Worm (Caenorhabditis elegans) whole organism, L4 larva: Measurements from ENCODE around the gene nas-19.

Experiments used
- F10B5.3 ChIP-seq: sonication (generic microtip); optimal IDR thresholded peaks from 2 replicates; lab custom pipeline; 2016; ENCODE audit warnings: mild to moderate bottlenecking, missing genetic modification characterization, missing compliant biosample characterization
- F37D6.2 ChIP-seq: sonication (generic microtip); optimal IDR thresholded peaks from 2 replicates; lab custom pipeline; 2016; ENCODE audit warnings: mild to moderate bottlenecking, missing genetic modification characterization, missing compliant biosample characterization
- R02D3.7 ChIP-seq: fragments of 150-350 bp; sonication (generic microtip); optimal IDR thresholded peaks from 3 replicates; lab custom pipeline; 2014; ENCODE audit warnings: missing biosample characterization, missing genetic modification characterization
- T26A8.4 ChIP-seq: fragments of 200-800 bp; sonication (Bioruptor generic); IDR thresholded peaks from 2 replicates; pipeline ENCODE4 v1.3.6; 2022; ENCODE audit warnings: missing genetic modification characterization, missing compliant biosample characterization
- ZK337.2 ChIP-seq: fragments of 200-800 bp; sonication (Bioruptor generic); IDR thresholded peaks from 2 replicates; pipeline ENCODE4 v1.3.6; 2022; ENCODE audit warnings: missing genetic modification reagents, missing genetic modification characterization, missing compliant biosample characterization
- aha-1 ChIP-seq: fragments of 150-350 bp; peaks from one replicate; lab custom pipeline; 2014; ENCODE audit warnings: missing biosample characterization, missing genetic modification characterization
- aly-2 ChIP-seq: sonication (generic microtip); optimal IDR thresholded peaks from 2 replicates; lab custom pipeline; 2018; ENCODE audit warnings: missing biosample characterization, missing genetic modification characterization
- ceh-44 ChIP-seq: fragments of 200-800 bp; sonication (Bioruptor generic); IDR thresholded peaks from 2 replicates; pipeline ENCODE4 v1.3.6; 2022; ENCODE audit warnings: missing genetic modification reagents, missing genetic modification characterization, missing compliant biosample characterization
- ces-1 ChIP-seq: fragments of 150-350 bp; sonication (generic microtip); optimal IDR thresholded peaks from 4 replicates; lab custom pipeline; 2014; ENCODE audit warnings: missing biosample characterization, missing genetic modification reagents, missing genetic modification characterization
- dmd-6 ChIP-seq: fragments of 200-800 bp; sonication (Bioruptor generic); IDR thresholded peaks from 2 replicates; pipeline ENCODE4 v1.3.6; 2022; ENCODE audit warnings: missing genetic modification reagents, missing genetic modification characterization, missing compliant biosample characterization
- dve-1 ChIP-seq: sonication (generic microtip); optimal IDR thresholded peaks from 2 replicates; lab custom pipeline; 2017; ENCODE audit warnings: antibody characterized with exemption, mild to moderate bottlenecking, missing genetic modification characterization, missing compliant biosample characterization; ENCODE audit not compliant: insufficient read depth
- fkh-10 ChIP-seq: fragments of 150-350 bp; optimal IDR thresholded peaks from 2 replicates; lab custom pipeline; 2014; ENCODE audit warnings: missing biosample characterization, missing genetic modification reagents, missing genetic modification characterization
- hif-1 ChIP-seq, 2 experiments: sonication (generic microtip); optimal IDR thresholded peaks; 2 replicates each; lab custom pipeline; 2016 to 2017; ENCODE audit warnings: missing compliant biosample characterization in 2 of 2, missing genetic modification characterization in 2 of 2, missing genetic modification reagents in 2 of 2, missing genotype in 2 of 2, mild to moderate bottlenecking in 1 of 2
- hlh-30 ChIP-seq: sonication (generic microtip); optimal IDR thresholded peaks from 2 replicates; lab custom pipeline; 2017; ENCODE audit warnings: antibody characterized with exemption, mild to moderate bottlenecking, missing genetic modification characterization, missing compliant biosample characterization; ENCODE audit not compliant: insufficient read depth
- jun-1 ChIP-seq: fragments of 150-350 bp; optimal IDR thresholded peaks from 2 replicates; lab custom pipeline; 2014; ENCODE audit warnings: missing biosample characterization, missing genetic modification reagents, missing genetic modification characterization
- lin-1 ChIP-seq: fragments of 200-800 bp; sonication (Bioruptor generic); IDR thresholded peaks from 2 replicates; pipeline ENCODE4 v1.3.6; 2022; ENCODE audit warnings: missing genetic modification reagents, missing genetic modification characterization, missing compliant biosample characterization
- lin-39 ChIP-seq: fragments of 150-350 bp; optimal IDR thresholded peaks from 2 replicates; lab custom pipeline; 2014; ENCODE audit warnings: missing biosample characterization, missing genetic modification reagents, missing genetic modification characterization
- lsy-2 ChIP-seq, 2 experiments: fragments of 150-350 bp in 1 of 2; sonication (generic microtip) in 1 of 2; optimal IDR thresholded peaks; 2 replicates each; lab custom pipeline; 2014 to 2017; ENCODE audit warnings: missing biosample characterization in 2 of 2, missing genetic modification characterization in 2 of 2
- madf-9 ChIP-seq: fragments of 200-800 bp; sonication (Bioruptor generic); conservative IDR thresholded peaks from 2 replicates; pipeline ENCODE4 v1.3.6; 2022; ENCODE audit warnings: missing genetic modification reagents, missing genetic modification characterization, missing compliant biosample characterization
- mdl-1 ChIP-seq, 2 experiments: fragments of 150-350 bp in 1 of 2; sonication (generic microtip) in 1 of 2; optimal IDR thresholded peaks; 2 replicates each; lab custom pipeline; 2014 to 2017; ENCODE audit warnings: missing biosample characterization in 2 of 2, missing genetic modification characterization in 2 of 2
- mep-1 ChIP-seq: fragments of 150-350 bp; sonication (generic microtip); optimal IDR thresholded peaks from 3 replicates; lab custom pipeline; 2014; ENCODE audit warnings: missing biosample characterization, missing genetic modification characterization
- mes-2 ChIP-seq: sonication (generic microtip); optimal IDR thresholded peaks from 2 replicates; lab custom pipeline; 2016; ENCODE audit warnings: missing genotype, mild to moderate bottlenecking, missing genetic modification characterization, missing compliant biosample characterization; ENCODE audit not compliant: poor library complexity, severe bottlenecking
- mxl-3 ChIP-seq: fragments of 200-800 bp; sonication (Bioruptor generic); optimal IDR thresholded peaks from 2 replicates; lab custom pipeline; 2018; ENCODE audit warnings: mild to moderate bottlenecking, missing genetic modification characterization, missing compliant biosample characterization
- nhr-11 ChIP-seq: fragments of 150-350 bp; optimal IDR thresholded peaks from 2 replicates; lab custom pipeline; 2014; ENCODE audit warnings: missing biosample characterization, missing genetic modification characterization
- nhr-48 ChIP-seq: sonication (generic microtip); optimal IDR thresholded peaks from 2 replicates; lab custom pipeline; 2016; ENCODE audit warnings: mild to moderate bottlenecking, missing genetic modification characterization, missing compliant biosample characterization
- nhr-76 ChIP-seq: fragments of 150-350 bp; optimal IDR thresholded peaks from 2 replicates; lab custom pipeline; 2014; ENCODE audit warnings: missing biosample characterization, missing genetic modification characterization
- rbr-2 ChIP-seq: sonication (generic microtip); optimal IDR thresholded peaks from 2 replicates; lab custom pipeline; 2016; ENCODE audit warnings: missing genotype, missing genetic modification characterization, missing compliant biosample characterization
- saeg-2 ChIP-seq: fragments of 200-800 bp; sonication (Bioruptor generic); IDR thresholded peaks from 2 replicates; pipeline ENCODE4 v1.3.6; 2022; ENCODE audit warnings: missing genetic modification reagents, missing genetic modification characterization, missing compliant biosample characterization
- set-16 ChIP-seq: fragments of 200-800 bp; sonication (Bioruptor generic); IDR thresholded peaks from 2 replicates; pipeline ENCODE4 v1.3.6; 2022; ENCODE audit warnings: missing genetic modification reagents, missing genetic modification characterization, missing compliant biosample characterization
- skn-1 ChIP-seq: fragments of 150-350 bp; optimal IDR thresholded peaks from 2 replicates; lab custom pipeline; 2014; ENCODE audit warnings: missing biosample characterization, missing genetic modification characterization
- unc-130 ChIP-seq: sonication (generic microtip); optimal IDR thresholded peaks from 2 replicates; lab custom pipeline; 2016; ENCODE audit warnings: missing genetic modification reagents, missing genetic modification characterization, missing compliant biosample characterization
- unc-62 ChIP-seq, 3 experiments: fragments of 150-350 bp in 1 of 3; sonication (generic microtip); optimal IDR thresholded peaks in 2 of 3; peaks in 1 of 3; 1 replicate in 1 of 3; 2 replicates in 2 of 3; lab custom pipeline; 2014 to 2017; ENCODE audit warnings: missing biosample characterization in 3 of 3, missing genetic modification characterization in 3 of 3, missing genetic modification reagents in 3 of 3, missing genotype in 1 of 3
- vab-7 ChIP-seq: fragments of 200-800 bp; sonication (Bioruptor generic); IDR thresholded peaks from 2 replicates; pipeline ENCODE4 v1.3.6; 2022; ENCODE audit warnings: missing genetic modification reagents, missing genetic modification characterization, missing compliant biosample characterization
- zip-11 ChIP-seq: fragments of 200-800 bp; sonication (Bioruptor generic); IDR thresholded peaks from 2 replicates; pipeline ENCODE4 v1.3.6; 2022; ENCODE audit warnings: missing genetic modification characterization, missing compliant biosample characterization

nas-19 gene

ce11 chrV:11443503-11443902 is 41.0 kb upstream of the nas-19 start, which contains the start of gene F57B7.2:
F57B7.2 (minus strand) TSS chrV:11443603.
- TF ChIP-seq nhr-48 (tag; lab: Kevin White, UChicago) (no peak), lsy-2 (tag; optimal IDR thresholded peaks at IDR 0.05; lab: Kevin White, UChicago) (peak in 1 of 2 experiments; percentile 20), F37D6.2 (tag; lab: Kevin White, UChicago) (no peak), R02D3.7 (tag; lab: Kevin White, UChicago) (no peak), saeg-2 (GFP tag; lab: Robert Waterston, UW) (no peak), F10B5.3 (no peak), dve-1 (tag; lab: Kevin White, UChicago) (no peak), dmd-6 (GFP tag; lab: Robert Waterston, UW) (no peak)
- TF ChIP-seq, all 104 proteins: peak for 1

- TF ChIP-seq vab-7 (GFP tag; lab: Robert Waterston, UW): no peak
- peak in 1 of 2 experiments; percentile 94 for TF ChIP-seq unc-62 (GFP tag; optimal IDR thresholded peaks at IDR 0.05 in 1 of 2; lab: Kevin White, UChicago)
- no peak for TF ChIP-seq unc-62 (tag; optimal IDR thresholded peaks at IDR 0.05; lab: Kevin White, UChicago)
- TF ChIP-seq, all 104 proteins: peak for 1
Observed at ce11 chrV:11439202-11439601, 36.7 kb upstream of the nas-19 start.

ce11 chrV:11438464-11438863 is 36.0 kb upstream of the nas-19 start, which contains the start of gene dmsr-1:
dmsr-1 (plus strand) TSS chrV:11438764.
- TF ChIP-seq mep-1 (tag; lab: Kevin White, UChicago) (no peak), hlh-30 (tag; lab: Kevin White, UChicago) (no peak), nhr-48 (tag; lab: Kevin White, UChicago) (no peak), aly-2 (no peak), nhr-76 (tag; lab: Kevin White, UChicago) (no peak)

ce11 chrV:11436407-11436806 is 33.9 kb upstream of the nas-19 start:
- TF ChIP-seq aha-1 (tag; lab: Kevin White, UChicago) (peak; percentile 80), lin-1 (GFP tag; lab: Robert Waterston, UW) (no peak)

- no peak for TF ChIP-seq ces-1 (GFP tag; lab: Kevin White, UChicago)
- TF ChIP-seq unc-62 (GFP tag; optimal IDR thresholded peaks at IDR 0.05 in 1 of 2; lab: Kevin White, UChicago): peak in 1 of 2 experiments; percentile 91
- no peak for TF ChIP-seq unc-62 (tag; optimal IDR thresholded peaks at IDR 0.05; lab: Kevin White, UChicago)
Observed at ce11 chrV:11435242-11435641, 32.7 kb upstream of the nas-19 start.

ce11 chrV:11430823-11431222 is 28.3 kb upstream of the nas-19 start:
- no peak for TF ChIP-seq lin-1 (GFP tag; lab: Robert Waterston, UW)
- peak; percentile 17 for TF ChIP-seq fkh-10 (GFP tag; lab: Kevin White, UChicago)

ce11 chrV:11428728-11429127 is 26.2 kb upstream of the nas-19 start:
- peak; percentile 71 for TF ChIP-seq ces-1 (GFP tag; lab: Kevin White, UChicago)
- TF ChIP-seq lin-39 (tag; lab: Kevin White, UChicago): no peak
- TF ChIP-seq, all 104 proteins: peak for 1

ce11 chrV:11424565-11424964 is 22.1 kb upstream of the nas-19 start, which contains the start of gene T26H10.2:
T26H10.2 (minus strand) TSS chrV:11424665.
- TF ChIP-seq madf-9 (GFP tag; lab: Robert Waterston, UW) (no peak), unc-130 (GFP tag; lab: Kevin White, UChicago) (no peak), ZK337.2 (GFP tag; lab: Robert Waterston, UW) (no peak), zip-11 (GFP tag; lab: Robert Waterston, UW) (no peak), hif-1 (tag; optimal IDR thresholded peaks at IDR 0.05; lab: Kevin White, UChicago) (no peak), nhr-11 (tag; lab: Kevin White, UChicago) (no peak), aha-1 (tag; lab: Kevin White, UChicago) (no peak), T26A8.4 (GFP tag; lab: Robert Waterston, UW) (no peak), jun-1 (tag; lab: Kevin White, UChicago) (no peak), lsy-2 (tag; optimal IDR thresholded peaks at IDR 0.05; lab: Kevin White, UChicago) (no peak), rbr-2 (tag; lab: Kevin White, UChicago) (no peak), skn-1 (tag; lab: Kevin White, UChicago) (no peak), mdl-1 (tag; optimal IDR thresholded peaks at IDR 0.05; lab: Kevin White, UChicago) (no peak), set-16 (GFP tag; lab: Robert Waterston, UW) (no peak), mxl-3 (GFP tag; lab: Kevin White, UChicago) (no peak), ceh-44 (GFP tag; lab: Robert Waterston, UW) (no peak), mes-2 (no peak)
